Worm (Caenorhabditis elegans) whole organism, late embryonic: ENCODE measurements around the gene Y71H2AM.12.
"Not testable (repeated sequence)": the region's sequence is repeated elsewhere in the genome, so short reads cannot be mapped to it uniquely, and the experiment has no call there.

Experiments used
- C38D4.7 ChIP-seq: fragments of 200-800 bp; sonication (Bioruptor generic); optimal IDR thresholded peaks from 2 replicates; lab custom pipeline; 2018; ENCODE audit warnings: mild to moderate bottlenecking, missing genetic modification characterization, moderate library complexity, missing compliant biosample characterization
- K02D7.2 ChIP-seq: sonication (generic microtip); optimal IDR thresholded peaks from 2 replicates; lab custom pipeline; 2017; ENCODE audit warnings: mild to moderate bottlenecking, missing genetic modification characterization, missing compliant biosample characterization
- K09A11.1 ChIP-seq: sonication (generic microtip); optimal IDR thresholded peaks from 2 replicates; lab custom pipeline; 2017; ENCODE audit warnings: antibody characterized with exemption, mild to moderate bottlenecking, missing genetic modification characterization, missing compliant biosample characterization; ENCODE audit not compliant: insufficient read depth
- T23F11.4 ChIP-seq: fragments of 200-800 bp; sonication (Bioruptor generic); optimal IDR thresholded peaks from 2 replicates; lab custom pipeline; 2018; ENCODE audit warnings: mild to moderate bottlenecking, missing genetic modification characterization, missing compliant biosample characterization
- ceh-14 ChIP-seq: sonication (generic microtip); optimal IDR thresholded peaks from 2 replicates; lab custom pipeline; 2016; ENCODE audit warnings: missing genotype, missing genetic modification characterization, missing compliant biosample characterization
- ceh-18 ChIP-seq: sonication (generic microtip); optimal IDR thresholded peaks from 2 replicates; lab custom pipeline; 2016; ENCODE audit warnings: missing genetic modification characterization, missing compliant biosample characterization
- ceh-2 ChIP-seq: sonication (generic microtip); optimal IDR thresholded peaks from 2 replicates; lab custom pipeline; 2016; ENCODE audit warnings: missing genotype, missing genetic modification characterization, missing compliant biosample characterization
- ceh-22 ChIP-seq: sonication (generic microtip); optimal IDR thresholded peaks from 2 replicates; lab custom pipeline; 2017; ENCODE audit warnings: missing biosample characterization, missing genetic modification characterization
- che-1 ChIP-seq: sonication (generic microtip); optimal IDR thresholded peaks from 2 replicates; lab custom pipeline; 2016; ENCODE audit warnings: mild to moderate bottlenecking, missing genetic modification characterization, missing compliant biosample characterization
- dve-1 ChIP-seq: sonication (generic microtip); optimal IDR thresholded peaks from 2 replicates; lab custom pipeline; 2017; ENCODE audit warnings: antibody characterized with exemption, mild to moderate bottlenecking, missing genetic modification characterization, missing compliant biosample characterization
- elt-2 ChIP-seq: sonication (generic microtip); optimal IDR thresholded peaks from 2 replicates; lab custom pipeline; 2016; ENCODE audit warnings: missing genetic modification reagents, missing genetic modification characterization, missing compliant biosample characterization
- elt-4 ChIP-seq: sonication (generic microtip); optimal IDR thresholded peaks from 2 replicates; lab custom pipeline; 2016; ENCODE audit warnings: missing genetic modification characterization, missing compliant biosample characterization
- fkh-10 ChIP-seq: fragments of 150-350 bp; optimal IDR thresholded peaks from 2 replicates; lab custom pipeline; 2014; ENCODE audit warnings: missing biosample characterization, missing genetic modification reagents, missing genetic modification characterization
- fkh-6 ChIP-seq: sonication (generic microtip); optimal IDR thresholded peaks from 2 replicates; lab custom pipeline; 2016; ENCODE audit warnings: missing genetic modification characterization, missing compliant biosample characterization
- gmeb-2 ChIP-seq: sonication (generic microtip); optimal IDR thresholded peaks from 2 replicates; lab custom pipeline; 2016; ENCODE audit warnings: missing genetic modification characterization, inconsistent platforms, missing compliant biosample characterization
- hlh-15 ChIP-seq: sonication (generic microtip); optimal IDR thresholded peaks from 2 replicates; lab custom pipeline; 2016; ENCODE audit warnings: missing genetic modification characterization, missing compliant biosample characterization
- hlh-6 ChIP-seq: sonication (generic microtip); optimal IDR thresholded peaks from 2 replicates; lab custom pipeline; 2016; ENCODE audit warnings: missing genotype, missing genetic modification characterization, missing compliant biosample characterization
- lin-11 ChIP-seq: fragments of 200-800 bp; sonication (Bioruptor generic); optimal IDR thresholded peaks from 2 replicates; lab custom pipeline; 2018; ENCODE audit warnings: mild to moderate bottlenecking, missing genetic modification characterization, missing compliant biosample characterization
- mec-3 ChIP-seq: sonication (generic microtip); optimal IDR thresholded peaks from 2 replicates; lab custom pipeline; 2016; ENCODE audit warnings: borderline replicate concordance, missing genetic modification characterization, missing compliant biosample characterization
- nhr-11 ChIP-seq: fragments of 150-350 bp; optimal IDR thresholded peaks from 2 replicates; lab custom pipeline; 2014; ENCODE audit warnings: missing biosample characterization, missing genetic modification characterization
- npax-4 ChIP-seq: sonication (generic microtip); optimal IDR thresholded peaks from 2 replicates; lab custom pipeline; 2016; ENCODE audit warnings: missing genetic modification characterization, missing compliant biosample characterization
- odd-2 ChIP-seq: sonication (generic microtip); optimal IDR thresholded peaks from 2 replicates; lab custom pipeline; 2017; ENCODE audit warnings: antibody characterized with exemption, mild to moderate bottlenecking, missing genetic modification characterization, missing compliant biosample characterization
- pqm-1 ChIP-seq: sonication (generic microtip); optimal IDR thresholded peaks from 2 replicates; lab custom pipeline; 2016; ENCODE audit warnings: missing genetic modification characterization, missing compliant biosample characterization
- rnt-1 ChIP-seq: sonication (generic microtip); optimal IDR thresholded peaks from 2 replicates; lab custom pipeline; 2016; ENCODE audit warnings: missing genetic modification characterization, missing compliant biosample characterization
- sox-4 ChIP-seq: sonication (generic microtip); optimal IDR thresholded peaks from 2 replicates; lab custom pipeline; 2017; ENCODE audit warnings: mild to moderate bottlenecking, missing genetic modification characterization, inconsistent platforms, missing compliant biosample characterization
- syd-9 ChIP-seq: sonication (generic microtip); optimal IDR thresholded peaks from 2 replicates; lab custom pipeline; 2016; ENCODE audit warnings: mild to moderate bottlenecking, missing genetic modification characterization, moderate library complexity, missing compliant biosample characterization
- tbx-2 ChIP-seq: sonication (generic microtip); optimal IDR thresholded peaks from 2 replicates; lab custom pipeline; 2016; ENCODE audit warnings: missing genetic modification characterization, missing compliant biosample characterization
- tbx-7 ChIP-seq: sonication (generic microtip); optimal IDR thresholded peaks from 2 replicates; lab custom pipeline; 2016; ENCODE audit warnings: missing genotype, missing genetic modification characterization, missing compliant biosample characterization
- unc-42 ChIP-seq: sonication (generic microtip); optimal IDR thresholded peaks from 2 replicates; lab custom pipeline; 2016; ENCODE audit warnings: missing genotype, missing genetic modification characterization, missing compliant biosample characterization
- unc-86 ChIP-seq: sonication (generic microtip); optimal IDR thresholded peaks from 2 replicates; lab custom pipeline; 2016; ENCODE audit warnings: missing genetic modification characterization, missing compliant biosample characterization

Y71H2AM.12 gene

ce11 chrIII:2700637-2701036, 33.3 kb downstream of the Y71H2AM.12 start, which contains the start of gene set-27:
Gene set-27, plus strand, starts transcription at chrIII:2700937.
- TF ChIP-seq tbx-2 (no peak), fkh-6 (tag; lab: Kevin White, UChicago) (no peak), npax-4 (tag; lab: Kevin White, UChicago) (no peak), tbx-7 (tag; lab: Kevin White, UChicago) (no peak)

ce11 chrIII:2699363-2699762, 34.5 kb downstream of the Y71H2AM.12 start, which contains the start of gene cox-6B:
Gene cox-6B, plus strand, starts transcription at chrIII:2699663.
- not testable (repeated sequence) for TF ChIP-seq gmeb-2 (tag; lab: Kevin White, UChicago); T23F11.4; elt-2

ce11 chrIII:2698740-2699139, 35.2 kb downstream of the Y71H2AM.12 start, which contains the start of gene slc-30A9:
Gene slc-30A9, minus strand, starts transcription at chrIII:2698817.
- TF ChIP-seq unc-42 (tag; lab: Kevin White, UChicago) (peak; percentile 9), odd-2 (no peak)

- TF ChIP-seq elt-2 (peak; percentile 71), fkh-10 (no peak)
These were observed 46.5 kb downstream of the Y71H2AM.12 start for ce11 chrIII:2687412-2687811.

- no peak for TF ChIP-seq K09A11.1 (tag; lab: Kevin White, UChicago)
- peak; percentile 79 for TF ChIP-seq unc-42 (tag; lab: Kevin White, UChicago)
- TF ChIP-seq, all 69 proteins: peak for 1
These were observed 47.2 kb downstream of the Y71H2AM.12 start for ce11 chrIII:2686663-2687062.

ce11 chrIII:2686064-2686463, 47.8 kb downstream of the Y71H2AM.12 start, which contains the start of the genes Y71H2AL.2, Y71H2AL.4 and pbo-1:
Gene Y71H2AL.2, plus strand, starts transcription at chrIII:2686364.
Gene Y71H2AL.4, plus strand, starts transcription at chrIII:2686408.
Gene pbo-1, minus strand, starts transcription at chrIII:2686463.
- no peak for TF ChIP-seq odd-2
- no peak for TF ChIP-seq ceh-14 (tag; lab: Kevin White, UChicago)
- no peak for TF ChIP-seq K02D7.2 (tag; lab: Kevin White, UChicago)
- TF ChIP-seq mec-3, result no peak
- no peak for TF ChIP-seq ceh-2 (tag; lab: Kevin White, UChicago)
- TF ChIP-seq elt-4 (tag; lab: Kevin White, UChicago), result no peak
- no peak for TF ChIP-seq pqm-1 (tag; lab: Kevin White, UChicago)
- TF ChIP-seq unc-86 (tag; lab: Kevin White, UChicago), result no peak
- TF ChIP-seq syd-9 (tag; lab: Kevin White, UChicago), result no peak
- TF ChIP-seq ceh-22 (tag; lab: Kevin White, UChicago), result no peak
- no peak for TF ChIP-seq che-1 (tag; lab: Kevin White, UChicago)
- no peak for TF ChIP-seq ceh-18 (tag; lab: Kevin White, UChicago)
- TF ChIP-seq dve-1, result no peak
- no peak for TF ChIP-seq hlh-15 (tag; lab: Kevin White, UChicago)
- TF ChIP-seq nhr-11 (tag; lab: Kevin White, UChicago), result no peak
- no peak for TF ChIP-seq rnt-1 (tag; lab: Kevin White, UChicago)
- TF ChIP-seq C38D4.7, result no peak
- no peak for TF ChIP-seq lin-11 (tag; lab: Kevin White, UChicago)
- TF ChIP-seq hlh-6 (tag; lab: Kevin White, UChicago), result no peak
- TF ChIP-seq T23F11.4, result no peak

- TF ChIP-seq dve-1 (peak; percentile 97), sox-4 (no peak)
- TF ChIP-seq, all 69 proteins: peak for 1
These were observed 50.5 kb downstream of the Y71H2AM.12 start for ce11 chrIII:2683403-2683802.
